Fruit fly (Drosophila melanogaster) whole organism, embryonic: ENCODE results near the gene FASN2.

Experiments used
- Asciz ChIP-seq: fragments of 200-800 bp; sonication (Bioruptor generic); optimal IDR thresholded peaks from 2 replicates; lab custom pipeline; 2017; ENCODE audit warnings: missing biosample characterization, mild to moderate bottlenecking, missing genetic modification characterization, missing genetic modification reagents
- B-H2 ChIP-seq: fragments of 200-800 bp; sonication (Bioruptor generic); optimal IDR thresholded peaks from 2 replicates; lab custom pipeline; 2018; ENCODE audit warnings: missing biosample characterization, mild to moderate bottlenecking, missing genetic modification characterization
- CG10147 ChIP-seq: fragments of 200-800 bp; sonication (Bioruptor generic); optimal IDR thresholded peaks from 2 replicates; lab custom pipeline; 2019; ENCODE audit warnings: missing biosample characterization, mild to moderate bottlenecking, missing genetic modification characterization, moderate library complexity
- CG10274 ChIP-seq: fragments of 200-800 bp; sonication (Bioruptor generic); optimal IDR thresholded peaks from 3 replicates; lab custom pipeline; 2017; ENCODE audit warnings: missing biosample characterization, mild to moderate bottlenecking, missing genetic modification characterization
- CG10366 ChIP-seq: fragments of 200-800 bp; sonication (Bioruptor generic); IDR thresholded peaks from 2 replicates; pipeline ENCODE4 v1.3.6; 2022; ENCODE audit warnings: missing biosample characterization, missing genetic modification characterization
- CG10543 ChIP-seq: fragments of 200-800 bp; sonication (Bioruptor generic); optimal IDR thresholded peaks from 3 replicates; lab custom pipeline; 2017; ENCODE audit warnings: missing biosample characterization, mild to moderate bottlenecking, missing genetic modification characterization, moderate library complexity
- CG11398 ChIP-seq: fragments of 200-800 bp; sonication (Bioruptor generic); optimal IDR thresholded peaks from 2 replicates; lab custom pipeline; 2016; ENCODE audit warnings: missing biosample characterization, missing genetic modification characterization
- CG11456 ChIP-seq: fragments of 200-800 bp; sonication (Bioruptor generic); IDR thresholded peaks from 3 replicates; pipeline ENCODE4 v1.3.6; 2022; ENCODE audit warnings: missing biosample characterization, missing genetic modification characterization
- CG11504 ChIP-seq: fragments of 200-800 bp; sonication (Bioruptor generic); optimal IDR thresholded peaks from 3 replicates; lab custom pipeline; 2019; ENCODE audit warnings: missing biosample characterization, mild to moderate bottlenecking, missing genetic modification characterization, moderate library complexity
- CG13296 ChIP-seq: fragments of 200-800 bp; sonication (Bioruptor generic); optimal IDR thresholded peaks from 3 replicates; lab custom pipeline; 2018; ENCODE audit warnings: missing biosample characterization, mild to moderate bottlenecking, missing genetic modification characterization
- CG14050 ChIP-seq: fragments of 200-800 bp; sonication (Bioruptor generic); IDR thresholded peaks from 3 replicates; pipeline ENCODE4 v1.3.6; 2022; ENCODE audit warnings: missing biosample characterization, missing genetic modification characterization
- CG1603 ChIP-seq: fragments of 200-800 bp; sonication (Bioruptor generic); optimal IDR thresholded peaks from 2 replicates; lab custom pipeline; 2019; ENCODE audit warnings: missing biosample characterization, mild to moderate bottlenecking, missing genetic modification characterization, moderate library complexity
- CG16813 ChIP-seq: fragments of 200-800 bp; sonication (Bioruptor generic); IDR thresholded peaks from 3 replicates; pipeline ENCODE4 v1.3.6; 2022; ENCODE audit warnings: missing biosample characterization, missing genetic modification characterization; ENCODE audit not compliant: partially characterized antibody
- CG17612 ChIP-seq: fragments of 200-800 bp; sonication (Bioruptor generic); IDR thresholded peaks from 2 replicates; pipeline ENCODE4 v1.3.6; 2022; ENCODE audit warnings: missing biosample characterization, missing genetic modification characterization
- CG31224 ChIP-seq: fragments of 200-800 bp; sonication (Bioruptor generic); IDR thresholded peaks from 2 replicates; pipeline ENCODE4 v1.3.6; 2022; ENCODE audit warnings: missing biosample characterization, missing genetic modification characterization
- CG34224 ChIP-seq: fragments of 200-800 bp; sonication (Bioruptor generic); IDR thresholded peaks from 3 replicates; pipeline ENCODE4 v1.3.6; 2022; ENCODE audit warnings: missing biosample characterization, missing genetic modification characterization; ENCODE audit not compliant: partially characterized antibody
- CG4707 ChIP-seq: fragments of 200-800 bp; sonication (Bioruptor generic); optimal IDR thresholded peaks from 2 replicates; lab custom pipeline; 2018; ENCODE audit warnings: missing biosample characterization, mild to moderate bottlenecking, missing genetic modification characterization, moderate library complexity
- CG4730 ChIP-seq: fragments of 200-800 bp; sonication (Bioruptor generic); IDR thresholded peaks from 2 replicates; pipeline ENCODE4 v1.3.6; 2022; ENCODE audit warnings: missing biosample characterization, missing genetic modification characterization
- CG6689 ChIP-seq: fragments of 200-800 bp; sonication (Bioruptor generic); IDR thresholded peaks from 2 replicates; pipeline ENCODE4 v1.3.6; 2022; ENCODE audit warnings: missing biosample characterization, missing genetic modification characterization
- CG7357 ChIP-seq: fragments of 200-800 bp; sonication (Bioruptor generic); IDR thresholded peaks from 3 replicates; pipeline ENCODE4 v1.3.6; 2022; ENCODE audit warnings: missing biosample characterization, missing genetic modification characterization
- CHES-1-like ChIP-seq: fragments of 200-800 bp; sonication (Bioruptor generic); optimal IDR thresholded peaks from 2 replicates; lab custom pipeline; 2016; ENCODE audit warnings: missing biosample characterization, missing genetic modification characterization
- Dip2 ChIP-seq: fragments of 200-800 bp; sonication (Bioruptor generic); IDR thresholded peaks from 2 replicates; pipeline ENCODE4 v1.3.6; 2022; ENCODE audit warnings: missing biosample characterization, missing genetic modification characterization
- Dll ChIP-seq: fragments of 200-800 bp; sonication (Bioruptor generic); IDR thresholded peaks from 4 replicates; pipeline ENCODE4 v1.3.6; 2022; ENCODE audit warnings: missing biosample characterization, missing genetic modification characterization; ENCODE audit not compliant: partially characterized antibody
- HLH54F ChIP-seq: fragments of 200-800 bp; sonication (Bioruptor generic); optimal IDR thresholded peaks from 3 replicates; lab custom pipeline; 2016; ENCODE audit warnings: missing biosample characterization, missing genetic modification characterization
- Jarid2 ChIP-seq: fragments of 200-800 bp; sonication (Bioruptor generic); optimal IDR thresholded peaks from 3 replicates; lab custom pipeline; 2017; ENCODE audit warnings: mild to moderate bottlenecking, missing biosample characterization, missing genetic modification reagents, missing genetic modification characterization
- Lpt ChIP-seq: fragments of >200 bp; optimal IDR thresholded peaks from 2 replicates; lab custom pipeline; 2018; ENCODE audit warnings: missing biosample characterization, missing genetic modification characterization
- MTF-1 ChIP-seq: fragments of 200-800 bp; sonication (Bioruptor generic); optimal IDR thresholded peaks from 2 replicates; lab custom pipeline; 2018; ENCODE audit warnings: missing biosample characterization, mild to moderate bottlenecking, missing genetic modification characterization, borderline replicate concordance
- Poxn ChIP-seq: fragments of 200-800 bp; sonication (Bioruptor generic); IDR thresholded peaks from 2 replicates; pipeline ENCODE4 v1.3.6; 2022; ENCODE audit warnings: missing biosample characterization, missing genetic modification characterization
- Rfx ChIP-seq: fragments of 200-800 bp; sonication (Bioruptor generic); IDR thresholded peaks from 2 replicates; pipeline ENCODE4 v1.3.6; 2022; ENCODE audit warnings: missing biosample characterization, missing genetic modification characterization
- YL-1 ChIP-seq: fragments of 200-800 bp; sonication (Bioruptor generic); optimal IDR thresholded peaks from 3 replicates; lab custom pipeline; 2017; ENCODE audit warnings: missing biosample characterization, mild to moderate bottlenecking, missing genetic modification characterization
- al ChIP-seq: fragments of 200-800 bp; sonication (Bioruptor generic); IDR thresholded peaks from 2 replicates; pipeline ENCODE4 v1.3.6; 2022; ENCODE audit warnings: missing biosample characterization, missing genetic modification characterization
- ase ChIP-seq: fragments of 200-800 bp; sonication (Bioruptor generic); IDR thresholded peaks from 3 replicates; pipeline ENCODE4 v1.3.6; 2022; ENCODE audit warnings: missing biosample characterization, missing genetic modification characterization
- bab2 ChIP-seq: fragments of 200-800 bp; sonication (Bioruptor generic); optimal IDR thresholded peaks from 2 replicates; lab custom pipeline; 2016; ENCODE audit warnings: missing biosample characterization, missing genetic modification characterization
- bsh ChIP-seq, 2 experiments: fragments of 200-800 bp; sonication (Bioruptor generic); optimal IDR thresholded peaks; 2 replicates each; lab custom pipeline; 2017 to 2018; ENCODE audit warnings: mild to moderate bottlenecking in 2 of 2, missing biosample characterization in 2 of 2, missing genetic modification characterization in 2 of 2, moderate library complexity in 1 of 2
- btn ChIP-seq: fragments of 200-800 bp; sonication (Bioruptor generic); optimal IDR thresholded peaks from 2 replicates; lab custom pipeline; 2016; ENCODE audit warnings: missing biosample characterization, missing genetic modification characterization
- crp ChIP-seq, 2 experiments: fragments of 200-800 bp; sonication (Bioruptor generic); optimal IDR thresholded peaks; 2 replicates in 1 of 2; 3 replicates in 1 of 2; lab custom pipeline; 2017; ENCODE audit warnings: missing biosample characterization in 2 of 2, missing genetic modification characterization in 2 of 2, mild to moderate bottlenecking in 1 of 2, moderate library complexity in 1 of 2
- disco-r ChIP-seq: fragments of 200-800 bp; sonication (Bioruptor generic); optimal IDR thresholded peaks from 2 replicates; lab custom pipeline; 2016; ENCODE audit warnings: missing biosample characterization, missing genetic modification characterization
- dmrt99B ChIP-seq: fragments of 200-800 bp; sonication (Bioruptor generic); optimal IDR thresholded peaks from 2 replicates; lab custom pipeline; 2018; ENCODE audit warnings: missing biosample characterization, mild to moderate bottlenecking, missing genetic modification characterization, moderate library complexity
- eyg ChIP-seq: fragments of 200-800 bp; sonication (Bioruptor generic); optimal IDR thresholded peaks from 3 replicates; lab custom pipeline; 2016; ENCODE audit warnings: missing biosample characterization, missing genetic modification characterization
- fu2 ChIP-seq: fragments of 200-800 bp; sonication (Bioruptor generic); optimal IDR thresholded peaks from 2 replicates; lab custom pipeline; 2016; ENCODE audit warnings: missing biosample characterization, missing genetic modification characterization
- grau ChIP-seq: fragments of 200-800 bp; optimal IDR thresholded peaks from 3 replicates; lab custom pipeline; 2019; ENCODE audit warnings: missing biosample characterization, mild to moderate bottlenecking, missing genetic modification characterization, moderate library complexity
- nerfin-1 ChIP-seq: fragments of 200-800 bp; sonication (Bioruptor generic); optimal IDR thresholded peaks from 3 replicates; lab custom pipeline; 2019; ENCODE audit warnings: missing biosample characterization, mild to moderate bottlenecking, missing genetic modification characterization, moderate library complexity
- p53 ChIP-seq: fragments of 200-800 bp; sonication (Bioruptor generic); optimal IDR thresholded peaks from 2 replicates; lab custom pipeline; 2016; ENCODE audit warnings: missing biosample characterization, missing genetic modification characterization
- pho ChIP-seq: fragments of 200-800 bp; sonication (Bioruptor generic); optimal IDR thresholded peaks from 2 replicates; lab custom pipeline; 2016; ENCODE audit warnings: missing biosample characterization, missing genetic modification characterization
- ranshi ChIP-seq: fragments of 200-800 bp; sonication (Bioruptor generic); IDR thresholded peaks from 2 replicates; pipeline ENCODE4 v1.3.6; 2022; ENCODE audit warnings: missing biosample characterization, missing genetic modification characterization
- row ChIP-seq: fragments of 200-800 bp; sonication (Bioruptor generic); IDR thresholded peaks from 3 replicates; pipeline ENCODE4 v1.3.6; 2022; ENCODE audit warnings: missing biosample characterization, missing genetic modification characterization
- schlank ChIP-seq: fragments of 200-800 bp; sonication (Bioruptor generic); optimal IDR thresholded peaks from 2 replicates; lab custom pipeline; 2018; ENCODE audit warnings: missing biosample characterization, mild to moderate bottlenecking, missing genetic modification characterization
- slbo ChIP-seq: fragments of 200-800 bp; sonication (Bioruptor generic); IDR thresholded peaks from 2 replicates; pipeline ENCODE4 v1.3.6; 2022; ENCODE audit warnings: missing biosample characterization, missing genetic modification characterization
- sob ChIP-seq: fragments of 200-800 bp; sonication (Bioruptor generic); IDR thresholded peaks from 2 replicates; pipeline ENCODE4 v1.3.6; 2022; ENCODE audit warnings: missing biosample characterization, missing genetic modification characterization
- sr ChIP-seq: fragments of 200-800 bp; sonication (Bioruptor generic); IDR thresholded peaks from 3 replicates; pipeline ENCODE4 v1.3.6; 2022; ENCODE audit warnings: missing biosample characterization, missing genetic modification characterization
- wdn ChIP-seq: fragments of 200-800 bp; sonication (Bioruptor generic); IDR thresholded peaks from 2 replicates; pipeline ENCODE4 v1.3.6; 2022; ENCODE audit warnings: missing biosample characterization, missing genetic modification characterization

Gene FASN2

dm6 chr2L:3092535-3092934 lies 48.8 kb downstream of the FASN2 start (continued):
- peak; percentile 7 for TF ChIP-seq CG1603 (tag; lab: Kevin White, UChicago)
- TF ChIP-seq CG16813 (GFP tag; lab: Robert Waterston, UW): no peak
- no peak for TF ChIP-seq Dll (GFP tag; lab: Robert Waterston, UW)
- TF ChIP-seq CG31224: no peak
- no peak for TF ChIP-seq Lpt
- no peak for TF ChIP-seq sr (GFP tag; lab: Robert Waterston, UW)
- no peak for TF ChIP-seq CG11398 (GFP tag; lab: Kevin White, UChicago)
- TF ChIP-seq al (GFP tag; lab: Robert Waterston, UW): no peak
- peak; percentile 35 for TF ChIP-seq sob (GFP tag; lab: Robert Waterston, UW)
- TF ChIP-seq pho (GFP tag; lab: Kevin White, UChicago): peak; percentile 22
- TF ChIP-seq nerfin-1 (tag; lab: Kevin White, UChicago): no peak
- no peak for TF ChIP-seq CG4707
- TF ChIP-seq CG4730 (GFP tag; lab: Robert Waterston, UW): peak; percentile 33; the same call in 1 of the 2 replicates
- no peak for TF ChIP-seq CG17612 (GFP tag; lab: Robert Waterston, UW)
- TF ChIP-seq CG10366 (GFP tag; lab: Robert Waterston, UW): peak; percentile 29; the same call in 1 of the 2 replicates
- no peak for TF ChIP-seq CG14050 (GFP tag; lab: Robert Waterston, UW)
- peak; percentile 78 for TF ChIP-seq row (GFP tag; lab: Robert Waterston, UW)
- no peak for TF ChIP-seq CG11456 (GFP tag; lab: Robert Waterston, UW)
- TF ChIP-seq schlank (tag; lab: Kevin White, UChicago): no peak
- TF ChIP-seq Asciz (GFP tag; lab: Kevin White, UChicago): peak; percentile 22
- no peak for TF ChIP-seq YL-1 (GFP tag; lab: Kevin White, UChicago)
- TF ChIP-seq dmrt99B: peak; percentile 55
- peak in 1 of 2 experiments; percentile 26 for TF ChIP-seq bsh (GFP tag; optimal IDR thresholded peaks at IDR 0.05; lab: Kevin White, UChicago)
- no peak for TF ChIP-seq p53
- TF ChIP-seq CG7357 (GFP tag; lab: Robert Waterston, UW): no peak; the same call in 2 of the 3 replicates
- no peak for TF ChIP-seq fu2 (GFP tag; lab: Kevin White, UChicago)
- peak; percentile 17 for TF ChIP-seq HLH54F
- peak; percentile 11 for TF ChIP-seq grau (tag; lab: Kevin White, UChicago)
- TF ChIP-seq Jarid2 (GFP tag; lab: Kevin White, UChicago): no peak
- TF ChIP-seq CG6689 (GFP tag; lab: Robert Waterston, UW): peak; percentile 46
- no peak for TF ChIP-seq MTF-1 (GFP tag; lab: Kevin White, UChicago)
- TF ChIP-seq wdn (GFP tag; lab: Robert Waterston, UW): no peak
- TF ChIP-seq CG34224 (GFP tag; lab: Robert Waterston, UW): no peak
- TF ChIP-seq ase (GFP tag; lab: Robert Waterston, UW): 0 out of 3 replicates have a peak, but pooled peaks have one; percentile 33
- no peak for TF ChIP-seq B-H2 (GFP tag; lab: Kevin White, UChicago)
- TF ChIP-seq CG10274 (GFP tag; lab: Kevin White, UChicago): peak; percentile 15
- TF ChIP-seq ranshi (GFP tag; lab: Robert Waterston, UW): peak; percentile 10; the same call in 1 of the 2 replicates
- TF ChIP-seq Rfx (GFP tag; lab: Robert Waterston, UW): peak; percentile 50
- TF ChIP-seq CG10543: no peak
- no peak for TF ChIP-seq btn (GFP tag; lab: Kevin White, UChicago)
- peak; percentile 13 for TF ChIP-seq CG10147
- TF ChIP-seq CG13296: no peak
- TF ChIP-seq Poxn (GFP tag; lab: Robert Waterston, UW): no peak
- TF ChIP-seq crp (GFP tag; optimal IDR thresholded peaks at IDR 0.05; lab: Kevin White, UChicago): no peak
- no peak for TF ChIP-seq eyg (GFP tag; lab: Kevin White, UChicago)
- no peak for TF ChIP-seq disco-r (GFP tag; lab: Kevin White, UChicago)
- TF ChIP-seq CG11504 (tag; lab: Kevin White, UChicago): peak; percentile 58
- no peak for TF ChIP-seq Dip2 (GFP tag; lab: Robert Waterston, UW)
- TF ChIP-seq CHES-1-like (GFP tag; lab: Kevin White, UChicago): no peak
- peak; percentile 22 for TF ChIP-seq bab2 (GFP tag; lab: Kevin White, UChicago)
- TF ChIP-seq slbo (GFP tag; lab: Robert Waterston, UW): peak; percentile 37; the same call in 1 of the 2 replicates
